Fruit fly (Drosophila melanogaster): Measurements from ENCODE around the gene CG33223.

CG33223 gene

dm6 chrX:8497604-8498232 is 14.0 kb upstream of the CG33223 start:
- TF ChIP-seq CG8478 (optimal IDR thresholded peaks at IDR 0.05): no peak
- no peak for TF ChIP-seq CTCF (optimal IDR thresholded peaks at IDR 0.05)

dm6 chrX:8496362-8496761 is 12.7 kb upstream of the CG33223 start:
- TF ChIP-seq CG8478 (optimal IDR thresholded peaks at IDR 0.05) (no peak), CTCF (optimal IDR thresholded peaks at IDR 0.05) (no peak)

dm6 chrX:8493473-8493872 is 9.8 kb upstream of the CG33223 start:
- TF ChIP-seq CG8478 (optimal IDR thresholded peaks at IDR 0.05) (no peak), CTCF (optimal IDR thresholded peaks at IDR 0.05) (no peak)

DNA sequence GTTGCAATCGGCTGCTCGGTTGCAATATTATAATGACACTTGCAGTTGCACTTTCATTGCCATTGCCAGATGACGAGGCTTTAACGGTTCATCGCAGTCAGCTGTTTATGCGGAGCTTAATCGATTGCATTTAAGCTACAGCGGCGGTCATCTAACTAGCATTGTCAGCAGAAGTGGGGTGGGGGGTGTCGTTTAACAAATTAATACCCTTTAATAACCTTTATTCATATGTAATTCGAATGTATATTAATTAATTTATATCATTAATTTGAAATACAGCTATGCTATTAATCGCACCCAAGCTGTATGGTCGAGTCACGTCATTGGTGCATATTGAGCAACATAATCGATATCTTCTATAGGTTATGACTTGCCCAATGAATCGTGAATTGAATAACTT is 9.2 kb upstream of the CG33223 start:
- no peak for TF ChIP-seq CTCF (optimal IDR thresholded peaks at IDR 0.05)
- TF ChIP-seq CG8478 (optimal IDR thresholded peaks at IDR 0.05): no peak

dm6 chrX:8491452-8492046 is 7.9 kb upstream of the CG33223 start:
- no peak for TF ChIP-seq CG8478 (optimal IDR thresholded peaks at IDR 0.05)
- no peak for TF ChIP-seq CTCF (optimal IDR thresholded peaks at IDR 0.05)

dm6 chrX:8490976-8491345 is 7.3 kb upstream of the CG33223 start:
- TF ChIP-seq CTCF (optimal IDR thresholded peaks at IDR 0.05) (no peak), CG8478 (optimal IDR thresholded peaks at IDR 0.05) (no peak)

- TF ChIP-seq CTCF (optimal IDR thresholded peaks at IDR 0.05): no peak
- no peak for TF ChIP-seq CG8478 (optimal IDR thresholded peaks at IDR 0.05)
Observed at dm6 chrX:8490291-8490975, 6.7 kb upstream of the CG33223 start.

- no peak for TF ChIP-seq CG8478 (optimal IDR thresholded peaks at IDR 0.05)
- TF ChIP-seq CTCF (optimal IDR thresholded peaks at IDR 0.05): no peak
Observed at dm6 chrX:8489485-8489970, 5.8 kb upstream of the CG33223 start, which contains the start of gene otu. otu (minus strand) TSS chrX:8489535.

dm6 chrX:8489048-8489447 is 5.4 kb upstream of the CG33223 start, which contains the start of gene CG33181:
CG33181 (plus strand) TSS chrX:8489348.
- TF ChIP-seq CG8478 (optimal IDR thresholded peaks at IDR 0.05): no peak

DNA sequence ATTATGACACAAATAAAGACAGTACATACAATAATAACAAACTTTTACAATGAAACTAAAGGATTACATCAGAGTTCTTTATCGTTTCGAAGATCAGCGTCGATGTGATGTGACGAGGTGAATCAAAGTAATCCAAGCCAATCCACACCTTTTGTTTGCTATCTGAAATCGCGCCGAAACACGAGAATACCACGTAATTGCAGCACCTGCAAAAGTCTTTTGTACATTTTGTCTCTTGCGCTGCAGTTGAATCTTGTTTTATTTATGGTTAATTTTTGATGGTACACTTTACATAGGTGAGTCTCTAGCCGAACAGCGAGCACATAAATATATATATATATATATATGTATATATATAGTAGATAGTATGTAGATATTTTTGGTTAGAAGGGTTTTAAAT is 1.1 kb upstream of the CG33223 start:
- TF ChIP-seq CG8478 (optimal IDR thresholded peaks at IDR 0.05) (no peak), CTCF (optimal IDR thresholded peaks at IDR 0.05) (no peak)

DNA sequence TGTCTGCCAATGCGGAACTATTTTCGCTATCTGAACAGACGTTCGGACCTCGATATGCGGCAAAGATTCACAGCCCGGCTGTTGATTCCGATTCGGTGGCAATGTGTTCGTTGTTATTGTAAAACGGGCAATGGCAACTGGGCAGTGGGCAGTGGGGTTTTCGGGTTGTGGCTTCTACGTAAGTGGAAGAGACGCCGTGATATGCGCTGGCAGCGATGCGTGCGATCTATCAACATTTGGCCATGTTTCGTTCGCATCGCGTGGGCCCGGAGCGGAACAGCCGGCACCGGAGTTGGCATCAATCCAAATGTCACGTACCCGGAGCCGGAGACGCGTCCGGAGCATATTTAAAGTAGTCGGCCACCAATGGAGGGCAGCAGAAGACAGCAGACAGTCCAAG is 2.2 kb downstream of the CG33223 start, which contains the start of gene Cp38:
Gene Cp38, plus strand, starts transcription at position 376 of the 400 bp plus-strand sequence.
- TF ChIP-seq CTCF (optimal IDR thresholded peaks at IDR 0.05) (no peak), CG8478 (optimal IDR thresholded peaks at IDR 0.05) (no peak)

- TF ChIP-seq CTCF (optimal IDR thresholded peaks at IDR 0.05) (no peak), CG8478 (optimal IDR thresholded peaks at IDR 0.05) (no peak)
Observed at dm6 chrX:8479031-8479568, 4.6 kb downstream of the CG33223 start, which contains the start of gene Cp36. Cp36 (plus strand) TSS chrX:8479319.

DNA sequence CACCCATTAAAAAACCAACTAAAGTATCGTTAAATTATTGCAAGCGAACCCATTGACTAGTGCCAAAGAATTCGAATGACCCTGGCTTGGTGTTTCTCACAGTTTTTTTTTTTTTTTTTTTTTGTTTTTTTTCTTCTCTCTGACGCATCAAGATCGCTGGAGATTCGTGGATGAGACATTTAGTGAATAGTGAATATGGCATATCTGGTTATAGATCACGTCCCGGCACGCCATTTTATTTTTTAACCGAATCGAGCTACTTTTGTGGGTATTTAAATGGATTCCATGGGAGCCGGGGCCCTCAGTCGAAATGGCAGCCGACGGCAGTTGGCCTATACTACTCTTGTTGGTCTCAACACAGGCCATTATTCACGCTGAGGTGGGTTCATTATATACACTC is 6.9 kb downstream of the CG33223 start, which contains the start of gene Cp7Fc:
Gene Cp7Fc, plus strand, starts transcription at position 301 of the 400 bp plus-strand sequence.
- TF ChIP-seq CTCF (optimal IDR thresholded peaks at IDR 0.05) (no peak), CG8478 (optimal IDR thresholded peaks at IDR 0.05) (no peak)

DNA sequence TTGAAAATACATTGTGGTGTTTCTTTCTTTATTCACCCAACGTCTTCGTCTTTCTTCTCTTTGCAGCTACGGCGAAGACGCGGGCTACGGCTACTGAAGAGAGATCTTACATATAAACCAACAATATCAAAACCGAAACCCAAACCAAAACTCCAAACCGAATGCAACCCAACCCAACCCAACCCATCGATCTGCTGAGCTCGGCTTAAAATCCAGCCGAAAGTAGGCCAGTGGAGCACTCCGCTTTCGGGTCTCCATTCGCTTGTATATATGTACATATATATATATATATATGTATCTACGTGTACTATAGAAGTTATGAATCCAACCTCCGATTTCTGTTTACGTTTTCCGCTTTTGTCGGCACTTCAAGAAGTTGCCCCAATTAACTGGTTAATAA is 8.0 kb downstream of the CG33223 start:
- TF ChIP-seq CTCF (optimal IDR thresholded peaks at IDR 0.05): no peak
- no peak for TF ChIP-seq CG8478 (optimal IDR thresholded peaks at IDR 0.05)

dm6 chrX:8473339-8473887 is 10.3 kb downstream of the CG33223 start, which contains the start of gene Cp7Fb:
Cp7Fb (plus strand) TSS chrX:8473837.
- TF ChIP-seq CG8478 (optimal IDR thresholded peaks at IDR 0.05): no peak

Measured in S2 (cell line).